Fruit fly (Drosophila melanogaster) Kc167 (cell line): ENCODE data around the gene CG42232.

Experiments
- Myc ChIP-seq: fragments of >200 bp; optimal IDR thresholded peaks from 2 replicates; lab custom pipeline; 2017; ENCODE audit warnings: missing external identifiers
- Sin3A ChIP-seq: fragments of >200 bp; optimal IDR thresholded peaks from 2 replicates; lab custom pipeline; 2018; ENCODE audit warnings: missing external identifiers
- insv ChIP-seq: fragments of >200 bp; optimal IDR thresholded peaks from 3 replicates; lab custom pipeline; 2018; ENCODE audit warnings: missing external identifiers
- psq ChIP-seq: fragments of >200 bp; optimal IDR thresholded peaks from 2 replicates; lab custom pipeline; 2017; ENCODE audit warnings: missing external identifiers

DNA sequence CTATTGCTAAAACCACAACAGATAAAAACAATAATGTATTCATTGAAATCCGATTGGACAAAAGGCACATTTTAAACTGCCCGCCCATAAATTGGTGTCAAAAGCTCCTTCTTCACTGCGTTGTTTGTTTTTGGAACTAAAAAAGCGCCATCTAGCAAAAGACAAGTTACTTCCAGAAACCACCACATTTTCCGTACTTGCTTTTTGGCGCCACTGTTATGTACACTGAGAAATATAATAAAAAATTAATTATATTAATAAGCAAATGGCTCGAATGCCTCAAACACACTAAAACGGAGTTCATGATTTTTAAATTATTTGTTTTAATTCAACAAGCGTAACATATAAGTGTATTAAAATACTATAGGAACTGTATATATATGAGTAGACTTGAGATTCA, 27.9 kb upstream of the CG42232 start:
- no peak for TF ChIP-seq Sin3A (lab: Kevin White, UChicago)
- no peak for TF ChIP-seq insv (lab: Kevin White, UChicago)
- no peak for TF ChIP-seq psq (lab: Kevin White, UChicago)
- no peak for TF ChIP-seq Myc (lab: Kevin White, UChicago)
